Fruit fly (Drosophila melanogaster) Kc167 (cell line): ENCODE data around the gene Nhe1.

Experiments used
- h ChIP-seq: fragments of >200 bp; optimal IDR thresholded peaks from 3 replicates; lab custom pipeline; 2018; ENCODE audit warnings: missing external identifiers
- ttk ChIP-seq: sonication (Bioruptor generic); optimal IDR thresholded peaks from 2 replicates; lab custom pipeline; 2017; ENCODE audit warnings: missing external identifiers

DNA sequence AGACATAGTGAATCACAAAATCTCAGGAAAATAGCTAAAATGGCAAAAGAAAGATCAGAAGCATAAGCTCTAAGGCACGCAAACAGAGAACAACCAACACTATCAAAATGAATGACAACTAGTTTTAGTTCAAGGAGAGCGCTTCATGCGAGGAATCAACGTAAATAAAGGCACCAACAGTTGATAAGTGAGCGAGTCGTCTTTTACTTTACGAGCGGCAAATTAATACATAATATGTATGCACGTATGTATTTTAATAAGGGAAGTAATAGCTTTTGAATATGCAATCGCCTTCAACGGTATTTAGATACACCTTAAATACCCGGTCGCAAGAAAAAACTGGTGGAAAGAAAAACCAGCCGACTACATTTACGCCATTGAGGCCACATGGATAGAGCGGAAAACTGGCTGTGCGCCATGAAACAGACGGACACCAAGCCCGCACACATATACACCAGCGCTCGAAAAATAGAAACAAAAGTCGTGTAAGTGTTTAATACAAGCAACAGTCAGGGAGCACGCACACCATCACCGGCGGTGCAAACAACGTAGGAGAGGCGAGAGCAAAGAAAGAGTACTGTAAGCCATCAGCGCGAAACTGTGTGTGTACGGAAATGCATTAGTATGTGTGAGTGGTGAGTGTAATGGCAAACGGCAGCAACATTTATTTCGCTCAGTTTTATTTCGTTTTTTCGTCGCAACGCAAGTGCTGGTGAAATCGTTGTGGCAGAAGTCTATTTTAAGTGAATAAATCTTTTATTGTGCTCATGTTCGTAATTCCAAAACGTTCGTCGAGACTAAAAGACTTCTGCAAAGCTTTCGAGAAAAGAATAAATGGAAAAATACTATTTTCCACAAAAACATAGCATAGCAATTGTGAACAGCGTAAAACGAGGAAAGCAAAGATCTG, 39.9 kb downstream of the Nhe1 start, which contains the start of gene dbr:
- no peak for TF ChIP-seq h (lab: Kevin White, UChicago)
- no peak for TF ChIP-seq ttk (lab: Kevin White, UChicago)
